Worm (Caenorhabditis elegans) whole organism, L1 larva: Measurements from ENCODE around the gene chil-4.

Source experiments
- nhr-90 ChIP-seq: sonication (generic microtip); optimal IDR thresholded peaks from 2 replicates; lab custom pipeline; 2016; ENCODE audit warnings: mild to moderate bottlenecking, missing genetic modification characterization, missing compliant biosample characterization; ENCODE audit not compliant: poor library complexity
- pag-3 ChIP-seq: sonication (generic microtip); optimal IDR thresholded peaks from 2 replicates; lab custom pipeline; 2017; ENCODE audit warnings: missing genetic modification characterization, mild to moderate bottlenecking, missing compliant biosample characterization, antibody characterized with exemption, borderline replicate concordance; ENCODE audit not compliant: insufficient read depth

- TF ChIP-seq pag-3 (tag; lab: Kevin White, UChicago) (no peak), nhr-90 (tag; lab: Kevin White, UChicago) (no peak)
Measured at ce11 chrII:9892409-9892808, 36.9 kb upstream of the chil-4 start, which contains the start of gene C08H9.16.
